Fruit fly (Drosophila melanogaster) whole organism, embryonic: ENCODE data around the gene CG3862.

ENCODE experiments used
- Asciz ChIP-seq: fragments of 200-800 bp; sonication (Bioruptor generic); optimal IDR thresholded peaks from 2 replicates; lab custom pipeline; 2017; ENCODE audit warnings: missing biosample characterization, mild to moderate bottlenecking, missing genetic modification characterization, missing genetic modification reagents
- BEAF-32 ChIP-seq: fragments of 200-800 bp; sonication (Bioruptor generic); optimal IDR thresholded peaks from 3 replicates; lab custom pipeline; 2017; ENCODE audit warnings: missing biosample characterization, missing genetic modification characterization, mild to moderate bottlenecking, moderate library complexity, missing genetic modification reagents
- CG10274 ChIP-seq: fragments of 200-800 bp; sonication (Bioruptor generic); optimal IDR thresholded peaks from 3 replicates; lab custom pipeline; 2017; ENCODE audit warnings: missing biosample characterization, mild to moderate bottlenecking, missing genetic modification characterization
- CG11085 ChIP-seq: fragments of 200-800 bp; sonication (Bioruptor generic); IDR thresholded peaks from 2 replicates; pipeline ENCODE4 v1.3.6; 2022; ENCODE audit warnings: missing biosample characterization, missing genetic modification characterization
- CG1603 ChIP-seq: fragments of 200-800 bp; sonication (Bioruptor generic); optimal IDR thresholded peaks from 2 replicates; lab custom pipeline; 2019; ENCODE audit warnings: missing biosample characterization, mild to moderate bottlenecking, missing genetic modification characterization, moderate library complexity
- CG1792 ChIP-seq: fragments of 200-800 bp; sonication (Bioruptor generic); optimal IDR thresholded peaks from 2 replicates; lab custom pipeline; 2016; ENCODE audit warnings: missing biosample characterization, missing genetic modification characterization
- CG18599 ChIP-seq: fragments of 200-800 bp; sonication (Bioruptor generic); optimal IDR thresholded peaks from 3 replicates; lab custom pipeline; 2017; ENCODE audit warnings: missing biosample characterization, missing genetic modification characterization, mild to moderate bottlenecking, moderate library complexity, missing genetic modification reagents
- CG18619 ChIP-seq: fragments of 200-800 bp; sonication (Bioruptor generic); optimal IDR thresholded peaks from 3 replicates; lab custom pipeline; 2017; ENCODE audit warnings: missing biosample characterization, mild to moderate bottlenecking, missing genetic modification characterization
- CG3065 ChIP-seq: fragments of 200-800 bp; sonication (Bioruptor generic); optimal IDR thresholded peaks from 2 replicates; lab custom pipeline; 2016; ENCODE audit warnings: missing biosample characterization, missing genetic modification characterization
- CG3407 ChIP-seq: fragments of 200-800 bp; sonication (Bioruptor generic); optimal IDR thresholded peaks from 2 replicates; lab custom pipeline; 2018; ENCODE audit warnings: missing biosample characterization, mild to moderate bottlenecking, missing genetic modification characterization
- CG34422 ChIP-seq: fragments of 200-800 bp; sonication (Bioruptor generic); IDR thresholded peaks from 3 replicates; pipeline ENCODE4 v1.3.6; 2022; ENCODE audit warnings: missing biosample characterization, missing genetic modification characterization
- CG3847 ChIP-seq: fragments of 200-800 bp; sonication (Bioruptor generic); IDR thresholded peaks from 2 replicates; pipeline ENCODE4 v1.3.6; 2022; ENCODE audit warnings: missing biosample characterization, missing genetic modification characterization
- CG6813 ChIP-seq: fragments of 200-800 bp; sonication (Bioruptor generic); optimal IDR thresholded peaks from 2 replicates; lab custom pipeline; 2017; ENCODE audit warnings: missing biosample characterization, missing genetic modification characterization, mild to moderate bottlenecking, moderate library complexity, missing genetic modification reagents
- CG6854 ChIP-seq: fragments of 200-800 bp; sonication (Bioruptor generic); optimal IDR thresholded peaks from 3 replicates; lab custom pipeline; 2017; ENCODE audit warnings: missing biosample characterization, mild to moderate bottlenecking, missing genetic modification characterization
- CG7357 ChIP-seq: fragments of 200-800 bp; sonication (Bioruptor generic); IDR thresholded peaks from 3 replicates; pipeline ENCODE4 v1.3.6; 2022; ENCODE audit warnings: missing biosample characterization, missing genetic modification characterization
- CG7556 ChIP-seq: fragments of 200-800 bp; sonication (Bioruptor generic); optimal IDR thresholded peaks from 2 replicates; lab custom pipeline; 2017; ENCODE audit warnings: missing biosample characterization, mild to moderate bottlenecking, missing genetic modification characterization
- CG7745 ChIP-seq: fragments of 200-800 bp; sonication (Bioruptor generic); optimal IDR thresholded peaks from 2 replicates; lab custom pipeline; 2018; ENCODE audit warnings: missing biosample characterization, mild to moderate bottlenecking, missing genetic modification characterization, moderate library complexity
- CG8290 ChIP-seq, 3 experiments: fragments of 200-800 bp; sonication (Bioruptor generic); optimal IDR thresholded peaks; 2 replicates each; lab custom pipeline; 2016 to 2019; ENCODE audit warnings: missing biosample characterization in 3 of 3, missing genetic modification characterization in 3 of 3, mild to moderate bottlenecking in 2 of 3, moderate library complexity in 1 of 3
- CG9932 ChIP-seq: fragments of 200-800 bp; sonication (Bioruptor generic); IDR thresholded peaks from 2 replicates; pipeline ENCODE4 v1.3.6; 2022; ENCODE audit warnings: missing biosample characterization, missing genetic modification characterization
- CTCF ChIP-seq: fragments of 200-800 bp; sonication (Bioruptor generic); optimal IDR thresholded peaks from 2 replicates; lab custom pipeline; 2017; ENCODE audit warnings: missing biosample characterization, mild to moderate bottlenecking, missing genetic modification characterization, moderate library complexity
- CoRest ChIP-seq: fragments of 200-800 bp; sonication (Bioruptor generic); optimal IDR thresholded peaks from 3 replicates; lab custom pipeline; 2018; ENCODE audit warnings: missing biosample characterization, mild to moderate bottlenecking, missing genetic modification characterization, moderate library complexity
- E2f1 ChIP-seq: fragments of 200-800 bp; sonication (Bioruptor generic); IDR thresholded peaks from 2 replicates; pipeline ENCODE4 v1.3.6; 2022; ENCODE audit warnings: missing biosample characterization, missing genetic modification characterization
- ERR ChIP-seq: fragments of 200-800 bp; sonication (Bioruptor generic); optimal IDR thresholded peaks from 2 replicates; lab custom pipeline; 2016; ENCODE audit warnings: missing biosample characterization, missing genetic modification characterization
- Ets97D ChIP-seq: fragments of 200-800 bp; sonication (Bioruptor generic); optimal IDR thresholded peaks from 3 replicates; lab custom pipeline; 2016; ENCODE audit warnings: missing biosample characterization, missing genetic modification characterization
- HmgD ChIP-seq: fragments of 200-800 bp; sonication (Bioruptor generic); optimal IDR thresholded peaks from 3 replicates; lab custom pipeline; 2016; ENCODE audit warnings: missing biosample characterization, missing genetic modification characterization
- Hmr ChIP-seq: fragments of 200-800 bp; sonication (Bioruptor generic); optimal IDR thresholded peaks from 3 replicates; lab custom pipeline; 2017; ENCODE audit warnings: mild to moderate bottlenecking, missing biosample characterization, missing genetic modification reagents, missing genetic modification characterization
- Hr51 ChIP-seq, 2 experiments: fragments of 200-800 bp; sonication (Bioruptor generic); optimal IDR thresholded peaks; 2 replicates in 1 of 2; 3 replicates in 1 of 2; lab custom pipeline; 2016 to 2018; ENCODE audit warnings: missing biosample characterization in 2 of 2, missing genetic modification characterization in 2 of 2, mild to moderate bottlenecking in 1 of 2, moderate library complexity in 1 of 2
- Lim3 ChIP-seq: fragments of 200-800 bp; sonication (Bioruptor generic); IDR thresholded peaks from 2 replicates; pipeline ENCODE4 v1.3.6; 2022; ENCODE audit warnings: missing biosample characterization, missing genetic modification characterization
- Nf-YB ChIP-seq: fragments of 200-800 bp; sonication (Bioruptor generic); optimal IDR thresholded peaks from 3 replicates; lab custom pipeline; 2019; ENCODE audit warnings: missing biosample characterization, mild to moderate bottlenecking, missing genetic modification characterization, moderate library complexity
- Opbp ChIP-seq: fragments of 200-800 bp; sonication (Bioruptor generic); IDR thresholded peaks from 3 replicates; pipeline ENCODE4 v1.3.6; 2022; ENCODE audit warnings: missing biosample characterization, missing genetic modification characterization; ENCODE audit not compliant: partially characterized antibody
- Rx ChIP-seq: fragments of 200-800 bp; sonication (Bioruptor generic); IDR thresholded peaks from 2 replicates; pipeline ENCODE4 v1.3.6; 2022; ENCODE audit warnings: missing biosample characterization, missing genetic modification characterization
- Taf1 ChIP-seq: fragments of 200-800 bp; sonication (Bioruptor generic); IDR thresholded peaks from 2 replicates; pipeline ENCODE4 v1.3.6; 2022; ENCODE audit warnings: missing biosample characterization, missing genetic modification characterization
- YL-1 ChIP-seq: fragments of 200-800 bp; sonication (Bioruptor generic); optimal IDR thresholded peaks from 3 replicates; lab custom pipeline; 2017; ENCODE audit warnings: missing biosample characterization, mild to moderate bottlenecking, missing genetic modification characterization
- amos ChIP-seq: fragments of 200-800 bp; sonication (Bioruptor generic); IDR thresholded peaks from 2 replicates; pipeline ENCODE4 v1.3.6; 2022; ENCODE audit warnings: missing biosample characterization, missing genetic modification characterization; ENCODE audit not compliant: partially characterized antibody
- ash1 ChIP-seq: fragments of 200-800 bp; sonication (Bioruptor generic); optimal IDR thresholded peaks from 2 replicates; lab custom pipeline; 2018; ENCODE audit warnings: missing biosample characterization, mild to moderate bottlenecking, missing genetic modification characterization
- bbx ChIP-seq: fragments of 200-800 bp; sonication (Bioruptor generic); IDR thresholded peaks from 2 replicates; pipeline ENCODE4 v1.3.6; 2022; ENCODE audit warnings: missing biosample characterization, missing genetic modification characterization; ENCODE audit not compliant: partially characterized antibody
- bsh ChIP-seq, 2 experiments: fragments of 200-800 bp; sonication (Bioruptor generic); optimal IDR thresholded peaks; 2 replicates each; lab custom pipeline; 2017 to 2018; ENCODE audit warnings: mild to moderate bottlenecking in 2 of 2, missing biosample characterization in 2 of 2, missing genetic modification characterization in 2 of 2, moderate library complexity in 1 of 2
- dmrt11E ChIP-seq: fragments of 200-800 bp; sonication (Bioruptor generic); optimal IDR thresholded peaks from 3 replicates; lab custom pipeline; 2018; ENCODE audit warnings: missing biosample characterization, mild to moderate bottlenecking, missing genetic modification characterization, moderate library complexity
- eve ChIP-seq, 2 experiments: fragments of >200 bp; optimal IDR thresholded peaks; 2 replicates each; lab custom pipeline; 2017; ENCODE audit warnings: missing biosample characterization in 2 of 2, missing genetic modification characterization in 2 of 2
- ewg ChIP-seq: fragments of 200-800 bp; sonication (Bioruptor generic); optimal IDR thresholded peaks from 3 replicates; lab custom pipeline; 2017; ENCODE audit warnings: mild to moderate bottlenecking, missing biosample characterization, missing genetic modification reagents, missing genetic modification characterization
- gem ChIP-seq: fragments of 200-800 bp; sonication (Bioruptor generic); optimal IDR thresholded peaks from 2 replicates; lab custom pipeline; 2019; ENCODE audit warnings: missing biosample characterization, mild to moderate bottlenecking, missing genetic modification characterization, moderate library complexity
- grau ChIP-seq: fragments of 200-800 bp; optimal IDR thresholded peaks from 3 replicates; lab custom pipeline; 2019; ENCODE audit warnings: missing biosample characterization, mild to moderate bottlenecking, missing genetic modification characterization, moderate library complexity
- hkb ChIP-seq, 2 experiments: fragments of 200-800 bp in 1 of 2; fragments of >200 bp in 1 of 2; sonication (Bioruptor generic) in 1 of 2; IDR thresholded peaks in 1 of 2; optimal IDR thresholded peaks in 1 of 2; 2 replicates each; pipeline versions ENCODE4 v1.3.6 to Lab custom; 2017 to 2022; ENCODE audit warnings: missing biosample characterization in 1 of 2, missing genetic modification characterization in 1 of 2
- inv ChIP-seq: fragments of 200-800 bp; sonication (Bioruptor generic); IDR thresholded peaks from 2 replicates; pipeline ENCODE4 v1.3.6; 2022; ENCODE audit warnings: missing biosample characterization, missing genetic modification characterization; ENCODE audit not compliant: partially characterized antibody
- kah ChIP-seq: fragments of 200-800 bp; sonication (Bioruptor generic); optimal IDR thresholded peaks from 2 replicates; lab custom pipeline; 2018; ENCODE audit warnings: missing biosample characterization, mild to moderate bottlenecking, missing genetic modification characterization
- maf-S ChIP-seq: fragments of 200-800 bp; sonication (Bioruptor generic); optimal IDR thresholded peaks from 2 replicates; lab custom pipeline; 2016; ENCODE audit warnings: missing biosample characterization, missing genetic modification characterization
- sima ChIP-seq: fragments of 200-800 bp; sonication (Bioruptor generic); optimal IDR thresholded peaks from 2 replicates; lab custom pipeline; 2016; ENCODE audit warnings: missing biosample characterization, missing genetic modification characterization
- slbo ChIP-seq: fragments of 200-800 bp; sonication (Bioruptor generic); IDR thresholded peaks from 2 replicates; pipeline ENCODE4 v1.3.6; 2022; ENCODE audit warnings: missing biosample characterization, missing genetic modification characterization
- tgo ChIP-seq: fragments of 200-800 bp; sonication (Bioruptor generic); IDR thresholded peaks from 3 replicates; pipeline ENCODE4 v1.3.6; 2022; ENCODE audit warnings: missing biosample characterization, missing genetic modification characterization

The CG3862 gene

dm6 chr2L:825768-826263 lies at the start of gene CG3862, which contains the start of gene dock:
Gene CG3862 (minus strand): TSS chr2L:825861.
Gene dock (plus strand): TSS chr2L:825969.
- TF ChIP-seq amos (peak; percentile 95), CoRest (tag; lab: Kevin White, UChicago) (peak; percentile 32), Ets97D (GFP tag; lab: Kevin White, UChicago) (peak; percentile 85), CG1603 (tag; lab: Kevin White, UChicago) (peak; percentile 78), bsh (GFP tag; optimal IDR thresholded peaks at IDR 0.05; lab: Kevin White, UChicago) (peak; percentile 7 to 46), CG3065 (GFP tag; lab: Kevin White, UChicago) (peak; percentile 31), CG18599 (GFP tag; lab: Kevin White, UChicago) (peak; percentile 45), inv (GFP tag; lab: Robert Waterston, UW) (peak; percentile 88), CG3407 (GFP tag; lab: Kevin White, UChicago) (no peak), slbo (GFP tag; lab: Robert Waterston, UW) (peak; percentile 75), tgo (GFP tag; lab: Robert Waterston, UW) (no peak), CG11085 (peak; percentile 40; the same call in 1 of the 2 replicates), Opbp (peak; percentile 97), CTCF (GFP tag; lab: Kevin White, UChicago) (peak; percentile 66), CG6813 (GFP tag; lab: Kevin White, UChicago) (peak; percentile 3), CG3847 (GFP tag; lab: Robert Waterston, UW) (peak; percentile 66), Lim3 (no peak), Rx (GFP tag; lab: Robert Waterston, UW) (0 out of 2 replicates have a peak, but pooled peaks have one; percentile 21), CG34422 (GFP tag; lab: Robert Waterston, UW) (peak; percentile 79), gem (tag; lab: Kevin White, UChicago) (peak; percentile 19), CG1792 (peak; percentile 26), CG18619 (GFP tag; lab: Kevin White, UChicago) (peak; percentile 42), Taf1 (GFP tag; lab: Robert Waterston, UW) (no peak), YL-1 (GFP tag; lab: Kevin White, UChicago) (peak; percentile 86), CG7357 (no peak), CG6854 (no peak), hkb (optimal IDR thresholded peaks at IDR 0.05; lab: Kevin White, UChicago) (no peak), hkb (GFP tag; IDR thresholded peaks at IDR 0.05; lab: Robert Waterston, UW) (peak; percentile 36; the same call in 1 of the 2 replicates), kah (GFP tag; lab: Kevin White, UChicago) (peak; percentile 20), CG7556 (peak; percentile 47), HmgD (GFP tag; lab: Kevin White, UChicago) (peak; percentile 83), grau (tag; lab: Kevin White, UChicago) (peak; percentile 36), ash1 (peak; percentile 13), ewg (GFP tag; lab: Kevin White, UChicago) (peak; percentile 23), dmrt11E (tag; lab: Kevin White, UChicago) (peak; percentile 25), Asciz (GFP tag; lab: Kevin White, UChicago) (no peak), CG7745 (tag; lab: Kevin White, UChicago) (peak; percentile 56), maf-S (peak; percentile 69), CG10274 (GFP tag; lab: Kevin White, UChicago) (no peak), bbx (peak; percentile 99), Hr51 (GFP tag; optimal IDR thresholded peaks at IDR 0.05; lab: Kevin White, UChicago) (peak; percentile 8 to 27), eve (GFP tag; optimal IDR thresholded peaks at IDR 0.05; lab: Kevin White, UChicago) (no peak), CG9932 (GFP tag; lab: Robert Waterston, UW) (peak; percentile 86), sima (GFP tag; lab: Kevin White, UChicago) (no peak), Hmr (GFP tag; lab: Kevin White, UChicago) (peak; percentile 71), Nf-YB (GFP tag; lab: Kevin White, UChicago) (peak; percentile 23), CG8290 (GFP tag; optimal IDR thresholded peaks at IDR 0.05; lab: Kevin White, UChicago) (peak; percentile 69), CG8290 (tag; optimal IDR thresholded peaks at IDR 0.05; lab: Kevin White, UChicago) (peak in 1 of 2 experiments; percentile 84), BEAF-32 (GFP tag; lab: Kevin White, UChicago) (peak; percentile 95), ERR (GFP tag; lab: Kevin White, UChicago) (peak; percentile 51), E2f1 (GFP tag; lab: Robert Waterston, UW) (no peak)
